In genomic region chr3L:4239442-4240322, dm6 we compare ENCODE assay signal across 6 fruit fly cellular contexts.
TF ChIP-seq lines count a peak whose summit lies in the region.

TSS of gene Sqor (plus strand) at chr3L:4240173.

- TF ChIP-seq CTCF in S2 (optimal IDR thresholded peaks at IDR 0.05; lab: Kevin White, UChicago) = peak; percentile 89 to 94
- peak; percentile 89 for TF ChIP-seq CTCF in whole organism, embryonic (GFP tag; optimal IDR thresholded peaks at IDR 0.05; lab: Kevin White, UChicago)

TF ChIP-seq in whole organism, adult, 20 proteins besides CTCF, POLR2A, EP300 and RAD21 (continues in another document):
- peak; percentile 92 for TF ChIP-seq Hr96 (GFP tag; optimal IDR thresholded peaks at IDR 0.05; lab: Kevin White, UChicago)
- peak; percentile 91 for TF ChIP-seq toe (GFP tag; optimal IDR thresholded peaks at IDR 0.05; lab: Kevin White, UChicago)
- peak; percentile 78 for TF ChIP-seq CG1620 (GFP tag; optimal IDR thresholded peaks at IDR 0.05; lab: Kevin White, UChicago)
- TF ChIP-seq CG12768 (GFP tag; optimal IDR thresholded peaks at IDR 0.05; lab: Kevin White, UChicago) = peak; percentile 94
- TF ChIP-seq tj (GFP tag; optimal IDR thresholded peaks at IDR 0.05; lab: Kevin White, UChicago) = peak; percentile 77
- peak; percentile 91 for TF ChIP-seq CG5204 (GFP tag; optimal IDR thresholded peaks at IDR 0.05; lab: Kevin White, UChicago)
- TF ChIP-seq CG11617 (GFP tag; optimal IDR thresholded peaks at IDR 0.05; lab: Kevin White, UChicago) = peak; percentile 97
- peak; percentile 76 for TF ChIP-seq CG14711 (tag; optimal IDR thresholded peaks at IDR 0.05; lab: Kevin White, UChicago)
- peak; percentile 90 for TF ChIP-seq bab1 (GFP tag; optimal IDR thresholded peaks at IDR 0.05; lab: Kevin White, UChicago)
- no peak for TF ChIP-seq cnc (optimal IDR thresholded peaks at IDR 0.05; lab: Kevin White, UChicago)
- peak; percentile 91 for TF ChIP-seq CG7101 (tag; optimal IDR thresholded peaks at IDR 0.05; lab: Kevin White, UChicago)
- peak; percentile 71 for TF ChIP-seq cic (GFP tag; optimal IDR thresholded peaks at IDR 0.05; lab: Kevin White, UChicago)
- TF ChIP-seq Mnt (GFP tag; optimal IDR thresholded peaks at IDR 0.05; lab: Kevin White, UChicago) = peak; percentile 68
- peak; percentile 82 for TF ChIP-seq pad (GFP tag; optimal IDR thresholded peaks at IDR 0.05; lab: Kevin White, UChicago)
- no peak for TF ChIP-seq kay (GFP tag; lab: Kevin White, UChicago; ENCODE audit: borderline replicate concordance)
- peak; percentile 79 for TF ChIP-seq Crg-1 (GFP tag; optimal IDR thresholded peaks at IDR 0.05; lab: Kevin White, UChicago)
- peak; percentile 89 for TF ChIP-seq CG33017 (tag; optimal IDR thresholded peaks at IDR 0.05; lab: Kevin White, UChicago)
- TF ChIP-seq Clk (GFP tag; optimal IDR thresholded peaks at IDR 0.05; lab: Kevin White, UChicago) = peak; percentile 84

TF ChIP-seq in whole organism, embryonic, 481 proteins besides CTCF, POLR2A, EP300 and RAD21 (continues in another document):
- peak; percentile 79 for TF ChIP-seq p53 (GFP tag; optimal IDR thresholded peaks at IDR 0.05; lab: Kevin White, UChicago)
- TF ChIP-seq H2.0 (GFP tag; IDR thresholded peaks at IDR 0.05; lab: Robert Waterston, UW) = peak; percentile 66; the same call in 1 of the 2 replicates
- peak; percentile 78 for TF ChIP-seq CG10462 (GFP tag; optimal IDR thresholded peaks at IDR 0.05; lab: Kevin White, UChicago)
- TF ChIP-seq pho (GFP tag; optimal IDR thresholded peaks at IDR 0.05; lab: Kevin White, UChicago) = peak; percentile 90
- peak; percentile 89 for TF ChIP-seq CG34376 (GFP tag; optimal IDR thresholded peaks at IDR 0.05; lab: Kevin White, UChicago)
- peak; percentile 89 for TF ChIP-seq NK7.1 (GFP tag; optimal IDR thresholded peaks at IDR 0.05; lab: Kevin White, UChicago)
- peak; percentile 66 for TF ChIP-seq CG18476 (GFP tag; optimal IDR thresholded peaks at IDR 0.05; lab: Kevin White, UChicago)
- TF ChIP-seq sug (tag; optimal IDR thresholded peaks at IDR 0.05; lab: Kevin White, UChicago) = peak; percentile 88
- peak; percentile 77 for TF ChIP-seq lmd (GFP tag; IDR thresholded peaks at IDR 0.05; lab: Robert Waterston, UW)
- TF ChIP-seq Dad (GFP tag; optimal IDR thresholded peaks at IDR 0.05; lab: Kevin White, UChicago) = peak; percentile 77
- TF ChIP-seq CG17385 (GFP tag; optimal IDR thresholded peaks at IDR 0.05; lab: Kevin White, UChicago) = peak; percentile 83
- TF ChIP-seq Oaz (GFP tag; IDR thresholded peaks at IDR 0.05; lab: Robert Waterston, UW) = peak; percentile 72
- TF ChIP-seq ssp (GFP tag; IDR thresholded peaks at IDR 0.05; lab: Robert Waterston, UW) = peak; percentile 47
- no peak for TF ChIP-seq dan (GFP tag; IDR thresholded peaks at IDR 0.05; lab: Robert Waterston, UW)
- TF ChIP-seq mam (GFP tag; optimal IDR thresholded peaks at IDR 0.05; lab: Kevin White, UChicago) = peak; percentile 90
- TF ChIP-seq salm (tag; optimal IDR thresholded peaks at IDR 0.05; lab: Kevin White, UChicago) = peak; percentile 77
- peak; percentile 60; the same call in 1 of the 2 replicates for TF ChIP-seq CG8765 (GFP tag; IDR thresholded peaks at IDR 0.05; lab: Robert Waterston, UW)
- peak; percentile 91 for TF ChIP-seq gro (GFP tag; optimal IDR thresholded peaks at IDR 0.05; lab: Kevin White, UChicago)

TF ChIP-seq in whole organism, prepupa, 60 proteins besides CTCF, POLR2A, EP300 and RAD21 (continues in another document):
- TF ChIP-seq net (GFP tag; optimal IDR thresholded peaks at IDR 0.05; lab: Kevin White, UChicago) (peak; percentile 96), Eip93F (GFP tag; optimal IDR thresholded peaks at IDR 0.05; lab: Kevin White, UChicago) (peak; percentile 82), fkh (GFP tag; optimal IDR thresholded peaks at IDR 0.05; lab: Kevin White, UChicago) (peak; percentile 50), fd59A (GFP tag; optimal IDR thresholded peaks at IDR 0.05; lab: Kevin White, UChicago) (peak; percentile 93), cyc (GFP tag; optimal IDR thresholded peaks at IDR 0.05; lab: Kevin White, UChicago) (peak; percentile 91), CG1621 (tag; optimal IDR thresholded peaks at IDR 0.05; lab: Kevin White, UChicago) (peak; percentile 86), CG8119 (GFP tag; IDR thresholded peaks at IDR 0.05; lab: Robert Waterston, UW) (peak; percentile 96), CG10669 (GFP tag; optimal IDR thresholded peaks at IDR 0.05; lab: Kevin White, UChicago) (peak; percentile 91), CG31627 (GFP tag; optimal IDR thresholded peaks at IDR 0.05; lab: Kevin White, UChicago) (peak; percentile 94), CG9139 (GFP tag; optimal IDR thresholded peaks at IDR 0.05; lab: Kevin White, UChicago) (peak; percentile 89), vri (GFP tag; optimal IDR thresholded peaks at IDR 0.05; lab: Kevin White, UChicago) (peak; percentile 95), dsx (GFP tag; optimal IDR thresholded peaks at IDR 0.05; lab: Kevin White, UChicago; ENCODE audit: poor library complexity, severe bottlenecking) (peak; percentile 86), dac (GFP tag; optimal IDR thresholded peaks at IDR 0.05; lab: Kevin White, UChicago) (peak; percentile 95), CG15336 (GFP tag; IDR thresholded peaks at IDR 0.05; lab: Robert Waterston, UW) (peak; percentile 97), salr (GFP tag; optimal IDR thresholded peaks at IDR 0.05; lab: Kevin White, UChicago) (peak; percentile 89 to 97), eg (GFP tag; IDR thresholded peaks at IDR 0.05; lab: Robert Waterston, UW) (peak; percentile 94), Ets96B (tag; optimal IDR thresholded peaks at IDR 0.05; lab: Kevin White, UChicago) (peak; percentile 86), Eip75B (GFP tag; optimal IDR thresholded peaks at IDR 0.05; lab: Kevin White, UChicago) (peak; percentile 95), lz (GFP tag; optimal IDR thresholded peaks at IDR 0.05; lab: Kevin White, UChicago) (peak; percentile 94)

TF ChIP-seq in whole organism, pupa, 21 proteins besides CTCF, POLR2A, EP300 and RAD21:
- TF ChIP-seq CG15710 (tag; optimal IDR thresholded peaks at IDR 0.05; lab: Kevin White, UChicago) (peak; percentile 92), CG8301 (tag; optimal IDR thresholded peaks at IDR 0.05; lab: Kevin White, UChicago) (peak; percentile 98), Snoo (tag; optimal IDR thresholded peaks at IDR 0.05; lab: Kevin White, UChicago) (peak; percentile 93), Pif1B (GFP tag; optimal IDR thresholded peaks at IDR 0.05; lab: Kevin White, UChicago) (no peak), CG32121 (GFP tag; IDR thresholded peaks at IDR 0.05; lab: Robert Waterston, UW) (peak; percentile 93), CG14655 (GFP tag; optimal IDR thresholded peaks at IDR 0.05; lab: Kevin White, UChicago) (peak; percentile 98), CG10348 (GFP tag; IDR thresholded peaks at IDR 0.05; lab: Robert Waterston, UW) (peak; percentile 82), CG4496 (GFP tag; IDR thresholded peaks at IDR 0.05; lab: Robert Waterston, UW) (peak; percentile 96), EcR (GFP tag; optimal IDR thresholded peaks at IDR 0.05; lab: Kevin White, UChicago) (peak; percentile 97), Ets98B (GFP tag; IDR thresholded peaks at IDR 0.05; lab: Robert Waterston, UW) (peak; percentile 93), CG8159 (tag; optimal IDR thresholded peaks at IDR 0.05; lab: Kevin White, UChicago) (peak; percentile 95), CG12605 (GFP tag; IDR thresholded peaks at IDR 0.05; lab: Robert Waterston, UW) (peak; percentile 90), Pif1A (GFP tag; optimal IDR thresholded peaks at IDR 0.05; lab: Kevin White, UChicago) (no peak), rn (GFP tag; IDR thresholded peaks at IDR 0.05; lab: Robert Waterston, UW) (peak; percentile 85), CG17806 (tag; optimal IDR thresholded peaks at IDR 0.05; lab: Kevin White, UChicago) (peak; percentile 92), gl (tag; optimal IDR thresholded peaks at IDR 0.05; lab: Kevin White, UChicago) (peak; percentile 82), fd96Ca (GFP tag; IDR thresholded peaks at IDR 0.05; lab: Robert Waterston, UW) (peak; percentile 97), CG34367 (tag; optimal IDR thresholded peaks at IDR 0.05; lab: Kevin White, UChicago) (peak; percentile 91), CG9948 (tag; optimal IDR thresholded peaks at IDR 0.05; lab: Kevin White, UChicago) (peak; percentile 94), CG13204 (GFP tag; optimal IDR thresholded peaks at IDR 0.05; lab: Kevin White, UChicago) (no peak), D1 (tag; optimal IDR thresholded peaks at IDR 0.05; lab: Kevin White, UChicago) (peak; percentile 85)

TF ChIP-seq in whole organism, wandering third instar larva, 38 proteins besides CTCF, POLR2A, EP300 and RAD21 (continues in another document):
- TF ChIP-seq GATAd (GFP tag; optimal IDR thresholded peaks at IDR 0.05; lab: Kevin White, UChicago) (peak; percentile 36), Mio (GFP tag; optimal IDR thresholded peaks at IDR 0.05; lab: Kevin White, UChicago) (peak; percentile 55), foxo (GFP tag; optimal IDR thresholded peaks at IDR 0.05; lab: Kevin White, UChicago) (peak; percentile 64 to 92), Sp1 (GFP tag; optimal IDR thresholded peaks at IDR 0.05; lab: Kevin White, UChicago) (peak; percentile 98), Dif (GFP tag; optimal IDR thresholded peaks at IDR 0.05; lab: Kevin White, UChicago; ENCODE audit: partially characterized antibody) (no peak), Abd-B (GFP tag; optimal IDR thresholded peaks at IDR 0.05; lab: Kevin White, UChicago) (no peak), woc (GFP tag; optimal IDR thresholded peaks at IDR 0.05; lab: Kevin White, UChicago) (peak; percentile 96), pan (optimal IDR thresholded peaks at IDR 0.05; lab: Kevin White, UChicago) (no peak), rgr (GFP tag; optimal IDR thresholded peaks at IDR 0.05; lab: Kevin White, UChicago) (peak; percentile 95), Vsx2 (GFP tag; optimal IDR thresholded peaks at IDR 0.05; lab: Kevin White, UChicago; ENCODE audit: partially characterized antibody) (no peak), CrebA (GFP tag; optimal IDR thresholded peaks at IDR 0.05; lab: Kevin White, UChicago; ENCODE audit: borderline replicate concordance) (no peak), Hr78 (GFP tag; optimal IDR thresholded peaks at IDR 0.05; lab: Kevin White, UChicago) (peak; percentile 30), Hr83 (GFP tag; optimal IDR thresholded peaks at IDR 0.05; lab: Kevin White, UChicago; ENCODE audit: poor library complexity, severe bottlenecking) (peak; percentile 17), Dfd (GFP tag; optimal IDR thresholded peaks at IDR 0.05; lab: Kevin White, UChicago) (no peak), dl (GFP tag; optimal IDR thresholded peaks at IDR 0.05; lab: Kevin White, UChicago; ENCODE audit: insufficient read depth in 1 of 2, partially characterized antibody in 2 of 2) (no peak), HLH106 (tag; optimal IDR thresholded peaks at IDR 0.05; lab: Kevin White, UChicago) (peak; percentile 95), dmrt93B (GFP tag; optimal IDR thresholded peaks at IDR 0.05; lab: Kevin White, UChicago) (peak; percentile 92), usp (GFP tag; optimal IDR thresholded peaks at IDR 0.05; lab: Kevin White, UChicago) (peak; percentile 44), lola (GFP tag; optimal IDR thresholded peaks at IDR 0.05; lab: Kevin White, UChicago) (no peak), sage (GFP tag; optimal IDR thresholded peaks at IDR 0.05; lab: Kevin White, UChicago) (peak; percentile 50), ey (GFP tag; optimal IDR thresholded peaks at IDR 0.05; lab: Kevin White, UChicago) (peak; percentile 93), psq (GFP tag; optimal IDR thresholded peaks at IDR 0.05; lab: Kevin White, UChicago) (peak; percentile 86)
